Fruit fly (Drosophila melanogaster) whole organism, adult: Measurements from ENCODE around the gene RluA-2.

Source experiments
- CG11617 ChIP-seq: fragments of 200-800 bp; sonication (Bioruptor generic); optimal IDR thresholded peaks from 2 replicates; lab custom pipeline; 2017; ENCODE audit warnings: mild to moderate bottlenecking, missing biosample characterization, missing genetic modification reagents, missing genetic modification characterization
- CG12768 ChIP-seq: fragments of 200-800 bp; sonication (Bioruptor generic); optimal IDR thresholded peaks from 2 replicates; lab custom pipeline; 2017; ENCODE audit warnings: missing biosample characterization, missing genetic modification characterization, mild to moderate bottlenecking, moderate library complexity, missing genetic modification reagents
- CG14711 ChIP-seq: fragments of 200-800 bp; sonication (Bioruptor generic); optimal IDR thresholded peaks from 2 replicates; lab custom pipeline; 2018; ENCODE audit warnings: missing biosample characterization, mild to moderate bottlenecking, missing genetic modification characterization, moderate library complexity
- CG1620 ChIP-seq: fragments of 200-800 bp; sonication (Bioruptor generic); optimal IDR thresholded peaks from 2 replicates; lab custom pipeline; 2016; ENCODE audit warnings: missing biosample characterization, missing genetic modification characterization
- CG33017 ChIP-seq: fragments of 200-800 bp; sonication (Bioruptor generic); optimal IDR thresholded peaks from 2 replicates; lab custom pipeline; 2018; ENCODE audit warnings: missing biosample characterization, mild to moderate bottlenecking, missing genetic modification characterization, moderate library complexity
- CG5204 ChIP-seq: fragments of 200-800 bp; sonication (Bioruptor generic); optimal IDR thresholded peaks from 2 replicates; lab custom pipeline; 2016; ENCODE audit warnings: missing biosample characterization, missing genetic modification characterization
- CG7045 ChIP-seq: fragments of 200-800 bp; sonication (Bioruptor generic); optimal IDR thresholded peaks from 2 replicates; lab custom pipeline; 2017; ENCODE audit warnings: missing biosample characterization, mild to moderate bottlenecking, missing genetic modification characterization
- CG7101 ChIP-seq: fragments of 200-800 bp; sonication (Bioruptor generic); optimal IDR thresholded peaks from 2 replicates; lab custom pipeline; 2018; ENCODE audit warnings: missing biosample characterization, mild to moderate bottlenecking, missing genetic modification characterization, moderate library complexity
- Clk ChIP-seq: fragments of 200-800 bp; sonication (Bioruptor generic); optimal IDR thresholded peaks from 2 replicates; lab custom pipeline; 2017; ENCODE audit warnings: missing biosample characterization, missing genetic modification characterization
- Crg-1 ChIP-seq: fragments of 200-800 bp; sonication (Bioruptor generic); optimal IDR thresholded peaks from 2 replicates; lab custom pipeline; 2016; ENCODE audit warnings: missing biosample characterization, missing genetic modification characterization
- Hr96 ChIP-seq: fragments of 200-800 bp; sonication (Bioruptor generic); optimal IDR thresholded peaks from 2 replicates; lab custom pipeline; 2016; ENCODE audit warnings: missing biosample characterization, missing genetic modification characterization
- Mnt ChIP-seq: fragments of 200-800 bp; sonication (Bioruptor generic); optimal IDR thresholded peaks from 2 replicates; lab custom pipeline; 2016; ENCODE audit warnings: missing biosample characterization, mild to moderate bottlenecking, missing genetic modification characterization
- bab1 ChIP-seq: fragments of 200-800 bp; sonication (Bioruptor generic); optimal IDR thresholded peaks from 3 replicates; lab custom pipeline; 2019; ENCODE audit warnings: missing biosample characterization, mild to moderate bottlenecking, missing genetic modification characterization, moderate library complexity
- cic ChIP-seq: fragments of 200-800 bp; sonication (Bioruptor generic); optimal IDR thresholded peaks from 2 replicates; lab custom pipeline; 2017; ENCODE audit warnings: missing biosample characterization, mild to moderate bottlenecking, missing genetic modification characterization, moderate library complexity
- cnc ChIP-seq, 2 experiments: fragments of >200 bp; optimal IDR thresholded peaks; 2 replicates each; lab custom pipeline; 2017
- kay ChIP-seq: fragments of 200-800 bp; sonication (Bioruptor generic); peaks from one replicate; lab custom pipeline; 2016; ENCODE audit warnings: missing biosample characterization, missing genetic modification characterization, borderline replicate concordance
- ovo ChIP-seq: fragments of 200-800 bp; sonication (Bioruptor generic); optimal IDR thresholded peaks from 2 replicates; lab custom pipeline; 2016; ENCODE audit warnings: missing biosample characterization, missing genetic modification characterization
- pad ChIP-seq: fragments of 200-800 bp; sonication (Bioruptor generic); optimal IDR thresholded peaks from 3 replicates; lab custom pipeline; 2017; ENCODE audit warnings: missing biosample characterization, missing genetic modification characterization, mild to moderate bottlenecking, moderate library complexity, missing genetic modification reagents
- tj ChIP-seq: fragments of 200-800 bp; sonication (Bioruptor generic); optimal IDR thresholded peaks from 3 replicates; lab custom pipeline; 2017; ENCODE audit warnings: missing biosample characterization, mild to moderate bottlenecking, missing genetic modification characterization, moderate library complexity
- toe ChIP-seq: fragments of 200-800 bp; sonication (Bioruptor generic); optimal IDR thresholded peaks from 2 replicates; lab custom pipeline; 2016; ENCODE audit warnings: missing biosample characterization, missing genetic modification characterization

The RluA-2 gene

DNA sequence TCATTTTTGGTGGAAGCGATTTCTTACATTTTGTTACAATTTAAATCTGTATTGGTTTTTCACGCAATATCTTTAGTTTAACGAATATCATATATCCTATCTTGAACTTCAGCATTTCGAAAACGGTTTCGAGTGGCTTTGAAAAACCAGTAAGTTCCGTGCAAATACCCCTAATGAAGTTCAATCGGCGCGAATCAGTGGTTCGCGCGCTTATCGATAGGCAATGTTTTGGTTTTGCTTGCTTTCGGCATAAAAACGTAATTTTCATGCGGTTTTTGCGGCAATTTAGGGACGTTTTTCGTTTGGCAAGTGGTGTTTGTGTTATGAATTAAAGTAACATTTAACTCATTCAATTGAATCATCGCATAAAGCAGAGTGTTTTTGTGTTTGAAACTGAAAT, at the start of gene RluA-2:
RluA-2 (plus strand) TSS at position 195 of the 400 bp plus-strand sequence.
- TF ChIP-seq kay (GFP tag; lab: Kevin White, UChicago): no peak

DNA sequence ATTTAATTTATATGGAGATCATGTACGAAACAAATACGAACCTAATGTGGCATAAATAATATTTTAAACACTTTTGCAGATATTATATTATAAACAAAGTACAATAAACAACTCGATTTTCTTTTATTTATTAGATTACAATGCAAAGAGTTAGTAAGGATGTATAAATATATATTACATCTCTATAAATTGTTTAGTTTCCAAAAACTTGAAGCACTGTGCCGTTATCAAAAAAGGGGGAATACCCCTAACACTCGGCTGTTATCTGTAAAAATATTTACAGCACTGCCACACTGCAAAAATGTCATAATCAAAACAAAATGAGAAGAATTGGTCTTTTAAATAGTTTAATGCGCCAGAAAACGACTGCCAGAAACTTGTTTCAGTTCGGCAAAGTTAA, 48.3 kb upstream of the RluA-2 start, which contains the start of gene CG5188:
CG5188 (plus strand) TSS at position 302 of the 400 bp plus-strand sequence.
- no peak for TF ChIP-seq CG1620
- TF ChIP-seq CG7045: peak; percentile 10
- TF ChIP-seq tj (GFP tag; lab: Kevin White, UChicago): peak; percentile 1
- no peak for TF ChIP-seq CG5204 (GFP tag; lab: Kevin White, UChicago)
- peak; percentile 66 for TF ChIP-seq CG33017
- no peak for TF ChIP-seq pad (GFP tag; lab: Kevin White, UChicago)
- TF ChIP-seq cnc (optimal IDR thresholded peaks at IDR 0.05; lab: Kevin White, UChicago): no peak
- TF ChIP-seq CG14711 (tag; lab: Kevin White, UChicago): peak; percentile 59
- peak; percentile 30 for TF ChIP-seq Mnt
- no peak for TF ChIP-seq kay (GFP tag; lab: Kevin White, UChicago)
- no peak for TF ChIP-seq CG12768 (GFP tag; lab: Kevin White, UChicago)
- no peak for TF ChIP-seq Clk
- peak; percentile 2 for TF ChIP-seq cic (GFP tag; lab: Kevin White, UChicago)
- TF ChIP-seq toe: no peak
- TF ChIP-seq CG11617 (GFP tag; lab: Kevin White, UChicago): peak; percentile 55
- TF ChIP-seq Crg-1: no peak
- TF ChIP-seq bab1 (GFP tag; lab: Kevin White, UChicago): peak; percentile 51
- TF ChIP-seq ovo (GFP tag; lab: Kevin White, UChicago): peak; percentile 10
- TF ChIP-seq Hr96 (GFP tag; lab: Kevin White, UChicago): no peak
- peak; percentile 55 for TF ChIP-seq CG7101 (tag; lab: Kevin White, UChicago)

DNA sequence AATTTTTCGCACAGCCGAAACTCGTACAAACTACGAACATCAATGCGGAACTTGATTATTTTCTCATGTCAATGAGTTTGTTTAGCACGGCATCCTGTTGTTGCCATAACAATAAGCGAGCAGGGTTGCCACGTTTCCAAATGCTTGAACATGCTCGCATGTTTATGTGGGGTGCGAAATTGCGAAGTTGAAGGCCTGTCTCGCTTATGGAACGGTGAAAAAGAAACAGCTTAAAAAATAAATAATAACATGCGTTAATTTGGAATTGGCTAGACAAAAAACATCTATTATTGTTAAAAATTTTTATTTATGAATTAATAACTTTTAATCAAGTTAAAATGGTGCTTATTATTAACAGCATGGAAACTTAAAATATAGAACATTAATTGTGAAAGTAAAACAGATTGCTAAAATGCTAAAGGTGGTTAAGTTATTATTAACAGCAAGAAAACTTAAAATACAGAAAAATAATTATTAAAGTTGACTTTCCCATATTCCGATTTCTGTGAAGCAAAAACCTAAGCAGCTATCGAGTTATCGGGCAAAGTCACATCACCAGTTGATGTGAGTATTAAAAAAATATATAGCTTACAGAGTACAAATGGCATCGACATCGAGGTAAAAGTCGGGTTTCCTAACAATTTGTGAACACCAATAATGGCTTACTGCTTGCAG, 45.9 kb upstream of the RluA-2 start, which contains the start of the genes Bug22 and TfIIB:
Bug22 (minus strand) TSS at position 117 of the 675 bp plus-strand sequence.
TfIIB (plus strand) TSS at position 537 of the 675 bp plus-strand sequence.
- TF ChIP-seq CG11617 (GFP tag; lab: Kevin White, UChicago) (peak; percentile 83), tj (GFP tag; lab: Kevin White, UChicago) (peak; percentile 40), CG14711 (tag; lab: Kevin White, UChicago) (peak; percentile 93), cic (GFP tag; lab: Kevin White, UChicago) (no peak), CG33017 (peak; percentile 53), Mnt (peak; percentile 86), kay (GFP tag; lab: Kevin White, UChicago) (no peak), CG1620 (peak; percentile 63), Crg-1 (peak; percentile 50), cnc (optimal IDR thresholded peaks at IDR 0.05; lab: Kevin White, UChicago) (no peak), CG7045 (peak; percentile 66), ovo (GFP tag; lab: Kevin White, UChicago) (peak; percentile 30), bab1 (GFP tag; lab: Kevin White, UChicago) (peak; percentile 2), CG12768 (GFP tag; lab: Kevin White, UChicago) (peak; percentile 64), CG7101 (tag; lab: Kevin White, UChicago) (peak; percentile 75), Clk (peak; percentile 24), Hr96 (GFP tag; lab: Kevin White, UChicago) (no peak), pad (GFP tag; lab: Kevin White, UChicago) (peak; percentile 42), toe (no peak), CG5204 (GFP tag; lab: Kevin White, UChicago) (no peak)

DNA sequence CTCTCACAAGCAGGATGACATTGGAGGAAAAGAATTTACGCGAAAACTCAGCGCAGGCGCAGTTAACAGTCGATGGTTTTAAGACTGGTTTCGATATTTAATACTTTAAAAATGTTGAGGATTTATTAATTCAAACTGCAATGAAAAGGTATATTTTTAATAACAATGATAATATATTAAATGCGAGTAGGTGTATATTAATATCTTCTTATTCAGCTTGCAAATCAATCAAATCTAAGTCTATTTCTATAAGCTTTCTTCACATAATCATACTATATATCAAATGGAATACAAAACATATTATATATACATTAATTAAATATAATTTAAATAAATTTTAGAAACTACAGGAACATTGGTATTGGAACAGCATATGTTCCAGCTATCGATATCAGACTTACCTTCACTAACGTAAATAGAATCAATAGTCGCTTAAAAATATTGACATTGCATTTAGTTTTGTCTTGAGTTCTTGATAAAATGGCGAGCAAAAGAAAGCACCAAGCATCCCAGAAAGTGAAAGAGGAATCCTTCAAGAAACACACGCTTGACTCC, 41.2 kb upstream of the RluA-2 start, which contains the start of the genes TBC1D16 and holn1:
TBC1D16 (minus strand) TSS at position 51 of the 555 bp plus-strand sequence.
holn1 (plus strand) TSS at position 390 of the 555 bp plus-strand sequence.
- TF ChIP-seq CG14711 (tag; lab: Kevin White, UChicago) (peak; percentile 21), Hr96 (GFP tag; lab: Kevin White, UChicago) (no peak), CG7045 (no peak), CG33017 (no peak), Clk (no peak), CG7101 (tag; lab: Kevin White, UChicago) (peak; percentile 35), Crg-1 (no peak), CG5204 (GFP tag; lab: Kevin White, UChicago) (no peak), cnc (optimal IDR thresholded peaks at IDR 0.05; lab: Kevin White, UChicago) (no peak), Mnt (no peak)

DNA sequence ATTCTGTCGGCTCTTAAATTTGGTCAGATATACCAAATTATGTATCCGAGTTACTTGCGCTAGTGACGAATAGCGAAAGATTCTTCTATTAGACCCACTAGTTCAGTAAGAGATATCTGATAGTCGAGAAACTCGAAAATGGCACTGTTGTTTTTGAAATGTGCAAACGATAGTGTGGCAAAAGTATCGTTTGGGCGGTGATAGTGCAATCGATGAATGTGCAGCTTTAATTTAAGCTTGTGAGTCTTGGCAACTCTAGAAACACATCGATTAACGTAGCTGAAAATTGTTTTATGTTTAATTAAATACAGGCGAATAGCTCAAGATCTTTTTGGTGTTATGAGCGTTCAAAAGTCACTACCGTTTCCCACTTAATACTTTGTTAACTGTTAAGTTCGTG, 39.6 kb upstream of the RluA-2 start, which contains the start of gene STUB1:
STUB1 (plus strand) TSS at position 232 of the 400 bp plus-strand sequence.
- peak; percentile 71 for TF ChIP-seq bab1 (GFP tag; lab: Kevin White, UChicago)
- TF ChIP-seq ovo (GFP tag; lab: Kevin White, UChicago): no peak
- TF ChIP-seq Hr96 (GFP tag; lab: Kevin White, UChicago): no peak
- TF ChIP-seq CG14711 (tag; lab: Kevin White, UChicago): peak; percentile 95
- no peak for TF ChIP-seq cic (GFP tag; lab: Kevin White, UChicago)

DNA sequence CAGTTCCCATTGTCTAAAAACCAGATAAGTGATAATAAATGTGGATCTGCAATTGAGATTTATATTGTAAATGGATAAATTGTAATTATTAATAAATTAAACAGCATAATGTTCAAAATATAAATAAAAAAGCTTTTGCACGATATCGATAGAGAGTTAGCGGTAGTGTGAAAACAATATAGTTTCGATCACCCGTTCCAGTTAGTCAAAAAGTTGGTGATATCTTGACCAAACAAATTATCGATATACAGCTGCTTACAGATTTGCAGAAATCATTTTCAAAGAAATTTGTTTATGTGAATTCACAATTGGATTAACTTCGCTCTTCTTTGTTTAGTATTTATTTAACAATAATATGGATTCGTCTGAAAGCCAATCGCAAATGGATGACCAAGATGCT, 37.7 kb upstream of the RluA-2 start, which contains the start of gene Nse4:
Nse4 (plus strand) TSS at position 267 of the 400 bp plus-strand sequence.
- no peak for TF ChIP-seq Hr96 (GFP tag; lab: Kevin White, UChicago)
- TF ChIP-seq Mnt: no peak
